Worm (Caenorhabditis elegans) whole organism, mixed stage, embryonic: ENCODE measurements around the gene R04B5.1.

Source experiments
- M03D4.4 ChIP-seq: sonication (generic microtip); optimal IDR thresholded peaks from 2 replicates; lab custom pipeline; 2017; ENCODE audit warnings: mild to moderate bottlenecking, missing genetic modification characterization, missing compliant biosample characterization
- bed-3 ChIP-seq: fragments of 200-800 bp; sonication (Bioruptor generic); optimal IDR thresholded peaks from 3 replicates; lab custom pipeline; 2018; ENCODE audit warnings: mild to moderate bottlenecking, missing genetic modification characterization, moderate library complexity, missing compliant biosample characterization
- blmp-1 ChIP-seq: fragments of 150-350 bp; optimal IDR thresholded peaks from 2 replicates; lab custom pipeline; 2014; ENCODE audit warnings: missing biosample characterization, missing genetic modification characterization
- ceh-39 ChIP-seq: fragments of 150-350 bp; optimal IDR thresholded peaks from 2 replicates; lab custom pipeline; 2014; ENCODE audit warnings: missing biosample characterization, missing genetic modification characterization
- ceh-43 ChIP-seq: fragments of 200-800 bp; sonication (Bioruptor generic); optimal IDR thresholded peaks from 2 replicates; lab custom pipeline; 2018; ENCODE audit warnings: mild to moderate bottlenecking, missing genetic modification characterization, moderate library complexity, missing compliant biosample characterization
- ceh-83 ChIP-seq: fragments of 200-800 bp; sonication (Bioruptor generic); optimal IDR thresholded peaks from 2 replicates; lab custom pipeline; 2018; ENCODE audit warnings: mild to moderate bottlenecking, missing genetic modification characterization, missing compliant biosample characterization
- ces-1 ChIP-seq: fragments of 150-350 bp; optimal IDR thresholded peaks from 2 replicates; lab custom pipeline; 2014; ENCODE audit warnings: missing biosample characterization, missing genetic modification reagents, missing genetic modification characterization
- cnd-1 ChIP-seq: fragments of 200-800 bp; sonication (Bioruptor generic); optimal IDR thresholded peaks from 2 replicates; lab custom pipeline; 2018; ENCODE audit warnings: mild to moderate bottlenecking, missing genetic modification characterization, missing compliant biosample characterization
- drap-1 ChIP-seq: fragments of 200-800 bp; sonication (Bioruptor generic); optimal IDR thresholded peaks from 3 replicates; lab custom pipeline; 2018; ENCODE audit warnings: mild to moderate bottlenecking, missing genetic modification characterization, missing compliant biosample characterization
- elt-3 ChIP-seq: fragments of 150-350 bp; optimal IDR thresholded peaks from 2 replicates; lab custom pipeline; 2014; ENCODE audit warnings: missing biosample characterization, missing genetic modification characterization
- flh-1 ChIP-seq: fragments of 200-800 bp; sonication (Bioruptor generic); optimal IDR thresholded peaks from 2 replicates; lab custom pipeline; 2018; ENCODE audit warnings: mild to moderate bottlenecking, missing genetic modification characterization, moderate library complexity, missing compliant biosample characterization
- ham-2 ChIP-seq: fragments of 200-800 bp; sonication (Bioruptor generic); optimal IDR thresholded peaks from 2 replicates; lab custom pipeline; 2018; ENCODE audit warnings: mild to moderate bottlenecking, missing genetic modification characterization, missing compliant biosample characterization
- hlh-1 ChIP-seq: fragments of 150-350 bp; optimal IDR thresholded peaks from 2 replicates; lab custom pipeline; 2014; ENCODE audit warnings: missing biosample characterization, missing genetic modification reagents, missing genetic modification characterization
- lin-13 ChIP-seq: fragments of 150-350 bp; optimal IDR thresholded peaks from 2 replicates; lab custom pipeline; 2014; ENCODE audit warnings: missing biosample characterization, missing genetic modification characterization
- lsy-2 ChIP-seq: fragments of 150-350 bp; optimal IDR thresholded peaks from 2 replicates; lab custom pipeline; 2014; ENCODE audit warnings: missing biosample characterization, missing genetic modification characterization
- mab-5 ChIP-seq: fragments of 150-350 bp; optimal IDR thresholded peaks from 2 replicates; lab custom pipeline; 2014; ENCODE audit warnings: missing biosample characterization, missing genetic modification characterization
- mep-1 ChIP-seq: fragments of 150-350 bp; optimal IDR thresholded peaks from 2 replicates; lab custom pipeline; 2017; ENCODE audit warnings: missing biosample characterization, missing genetic modification reagents, missing genetic modification characterization, inconsistent platforms
- mls-2 ChIP-seq: sonication (generic microtip); optimal IDR thresholded peaks from 2 replicates; lab custom pipeline; 2016; ENCODE audit warnings: mild to moderate bottlenecking, missing genetic modification characterization, moderate library complexity, missing compliant biosample characterization
- nhr-12 ChIP-seq: fragments of 150-350 bp; optimal IDR thresholded peaks from 2 replicates; lab custom pipeline; 2014; ENCODE audit warnings: missing biosample characterization, missing genetic modification characterization
- nhr-237 ChIP-seq: fragments of 150-350 bp; optimal IDR thresholded peaks from 2 replicates; lab custom pipeline; 2014; ENCODE audit warnings: missing biosample characterization, missing genetic modification characterization
- nhr-28 ChIP-seq: fragments of 150-350 bp; optimal IDR thresholded peaks from 2 replicates; lab custom pipeline; 2014; ENCODE audit warnings: missing biosample characterization, missing genetic modification characterization
- pha-4 ChIP-seq: fragments of 150-350 bp; optimal IDR thresholded peaks from 2 replicates; lab custom pipeline; 2018; ENCODE audit warnings: missing biosample characterization, missing genetic modification reagents, missing genetic modification characterization
- sem-2 ChIP-seq: fragments of 200-800 bp; sonication (Bioruptor generic); optimal IDR thresholded peaks from 2 replicates; lab custom pipeline; 2018; ENCODE audit warnings: mild to moderate bottlenecking, missing genetic modification characterization, missing compliant biosample characterization
- snpc-4 ChIP-seq: fragments of 150-350 bp; optimal IDR thresholded peaks from 2 replicates; lab custom pipeline; 2014; ENCODE audit warnings: missing biosample characterization, missing genetic modification characterization
- sptf-1 ChIP-seq: sonication (generic microtip); optimal IDR thresholded peaks from 2 replicates; lab custom pipeline; 2017; ENCODE audit warnings: mild to moderate bottlenecking, missing genetic modification characterization, moderate library complexity, missing compliant biosample characterization
- tbx-8 ChIP-seq: fragments of 200-800 bp; sonication (Bioruptor generic); optimal IDR thresholded peaks from 2 replicates; lab custom pipeline; 2018; ENCODE audit warnings: mild to moderate bottlenecking, missing genetic modification characterization, moderate library complexity, missing compliant biosample characterization
- unc-39 ChIP-seq: fragments of 150-350 bp; optimal IDR thresholded peaks from 2 replicates; lab custom pipeline; 2014; ENCODE audit warnings: missing biosample characterization, missing genetic modification characterization
- zip-8 ChIP-seq: fragments of 150-350 bp; optimal IDR thresholded peaks from 2 replicates; lab custom pipeline; 2014; ENCODE audit warnings: missing biosample characterization, missing genetic modification characterization
- ztf-11 ChIP-seq: fragments of 150-350 bp; optimal IDR thresholded peaks from 2 replicates; lab custom pipeline; 2014; ENCODE audit warnings: missing biosample characterization, missing genetic modification characterization

R04B5.1 gene

ce11 chrV:10078244-10078643, at the start of gene R04B5.1:
R04B5.1 (minus strand) TSS chrV:10078344.
- no peak for TF ChIP-seq ham-2 (GFP tag; lab: Kevin White, UChicago)

ce11 chrV:10124799-10125548, 46.8 kb upstream of the R04B5.1 start, which contains the start of gene C08B6.10:
C08B6.10 (plus strand) TSS chrV:10125498.
- TF ChIP-seq nhr-237 (tag; lab: Kevin White, UChicago) = no peak
- no peak for TF ChIP-seq lin-13 (tag; lab: Kevin White, UChicago)
- TF ChIP-seq drap-1 (GFP tag; lab: Kevin White, UChicago) = no peak
- TF ChIP-seq mls-2 (tag; lab: Kevin White, UChicago) = no peak
- no peak for TF ChIP-seq pha-4 (tag; lab: Kevin White, UChicago)
- TF ChIP-seq blmp-1 (tag; lab: Kevin White, UChicago) = no peak
- TF ChIP-seq cnd-1 (tag; lab: Kevin White, UChicago) = no peak
- no peak for TF ChIP-seq ham-2 (GFP tag; lab: Kevin White, UChicago)
- no peak for TF ChIP-seq bed-3 (GFP tag; lab: Kevin White, UChicago)
- TF ChIP-seq mep-1 (tag; lab: Kevin White, UChicago) = no peak
- no peak for TF ChIP-seq mab-5 (tag; lab: Kevin White, UChicago)
- no peak for TF ChIP-seq unc-39 (tag; lab: Kevin White, UChicago)
- no peak for TF ChIP-seq nhr-12 (tag; lab: Kevin White, UChicago)
- no peak for TF ChIP-seq ces-1
- TF ChIP-seq sem-2 (GFP tag; lab: Kevin White, UChicago) = no peak
- no peak for TF ChIP-seq ceh-83
- TF ChIP-seq ztf-11 (tag; lab: Kevin White, UChicago) = no peak
- TF ChIP-seq nhr-28 = no peak
- no peak for TF ChIP-seq lsy-2 (tag; lab: Kevin White, UChicago)

ce11 chrV:10123324-10123723, 45.2 kb upstream of the R04B5.1 start, which contains the start of gene C08B6.6:
C08B6.6 (plus strand) TSS chrV:10123624.
- TF ChIP-seq hlh-1 (tag; lab: Kevin White, UChicago) (no peak), tbx-8 (no peak), unc-39 (tag; lab: Kevin White, UChicago) (no peak), flh-1 (GFP tag; lab: Kevin White, UChicago) (no peak), elt-3 (tag; lab: Kevin White, UChicago) (no peak), drap-1 (GFP tag; lab: Kevin White, UChicago) (no peak), sptf-1 (tag; lab: Kevin White, UChicago) (no peak), ceh-39 (tag; lab: Kevin White, UChicago) (no peak), blmp-1 (tag; lab: Kevin White, UChicago) (no peak), cnd-1 (tag; lab: Kevin White, UChicago) (no peak), M03D4.4 (tag; lab: Kevin White, UChicago) (no peak), bed-3 (GFP tag; lab: Kevin White, UChicago) (no peak), ces-1 (no peak)

ce11 chrV:10122670-10123069, 44.5 kb upstream of the R04B5.1 start, which contains the start of gene srxa-19:
srxa-19 (minus strand) TSS chrV:10122770.
- TF ChIP-seq flh-1 (GFP tag; lab: Kevin White, UChicago) (no peak), ham-2 (GFP tag; lab: Kevin White, UChicago) (no peak), cnd-1 (tag; lab: Kevin White, UChicago) (no peak), ceh-43 (GFP tag; lab: Kevin White, UChicago) (no peak), lin-13 (tag; lab: Kevin White, UChicago) (no peak), nhr-237 (tag; lab: Kevin White, UChicago) (no peak), ceh-83 (no peak), unc-39 (tag; lab: Kevin White, UChicago) (no peak), snpc-4 (tag; lab: Kevin White, UChicago) (no peak), blmp-1 (tag; lab: Kevin White, UChicago) (no peak), zip-8 (tag; lab: Kevin White, UChicago) (no peak), pha-4 (tag; lab: Kevin White, UChicago) (no peak), sem-2 (GFP tag; lab: Kevin White, UChicago) (no peak)

- no peak for TF ChIP-seq bed-3 (GFP tag; lab: Kevin White, UChicago)
- TF ChIP-seq ces-1 = no peak
- TF ChIP-seq flh-1 (GFP tag; lab: Kevin White, UChicago) = no peak
Measured at ce11 chrV:10120898-10121297, 42.8 kb upstream of the R04B5.1 start, which contains the start of gene srxa-18. srxa-18 (minus strand) TSS chrV:10120997.
